Fruit fly (Drosophila melanogaster) whole organism: ENCODE data around the gene Ttc19.

ENCODE experiments used
- CG8478 ChIP-seq: fragments of >200 bp; optimal IDR thresholded peaks from 2 replicates; lab custom pipeline; 2018; ENCODE audit warnings: inconsistent platforms
- psq ChIP-seq: fragments of >200 bp; optimal IDR thresholded peaks from 2 replicates; lab custom pipeline; 2017

DNA sequence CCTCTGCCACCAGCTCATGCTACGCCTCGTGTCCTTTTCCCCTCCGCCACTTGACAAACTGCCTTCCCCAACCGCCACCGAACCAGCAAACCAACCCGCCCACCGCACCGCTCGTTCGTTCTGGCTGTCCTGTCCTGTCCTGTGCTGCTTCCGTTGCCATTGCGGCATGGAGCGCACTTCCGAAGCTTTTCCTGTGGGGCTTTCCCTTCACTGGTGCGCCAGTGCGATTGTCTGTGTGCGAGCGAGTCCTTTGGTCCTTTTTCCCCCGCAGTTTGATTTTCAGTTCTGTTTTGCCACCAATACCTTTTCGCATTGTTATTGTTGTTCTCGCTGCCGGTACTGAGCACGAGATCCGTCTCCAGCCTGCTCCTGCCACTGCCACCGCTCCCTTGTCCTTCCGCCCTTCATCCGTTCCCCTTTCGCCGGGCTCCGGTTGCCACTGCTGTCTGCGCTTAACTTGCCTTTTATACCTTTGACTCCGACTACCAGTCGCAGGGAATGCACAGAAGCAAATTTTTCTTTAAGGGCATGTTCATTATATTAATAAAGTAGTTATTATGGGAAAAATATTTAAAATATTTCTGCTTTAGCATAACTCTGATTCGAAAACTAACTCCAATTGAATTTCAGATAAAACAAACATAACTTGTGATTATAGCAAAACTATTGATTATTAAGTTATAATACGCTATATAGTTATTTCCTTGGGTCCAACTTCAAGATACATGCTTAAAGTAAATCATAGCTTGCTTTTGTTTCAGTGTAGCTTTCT lies 20.8 kb downstream of the Ttc19 start:
- TF ChIP-seq psq (lab: Kevin White, UChicago): no peak
- TF ChIP-seq CG8478 (lab: Kevin White, UChicago): no peak
